Worm (Caenorhabditis elegans) whole organism, L1 larva: ENCODE results near the gene let-418.

ENCODE experiments used
- C16A3.4 ChIP-seq: fragments of 150-350 bp; optimal IDR thresholded peaks from 2 replicates; lab custom pipeline; 2014; ENCODE audit warnings: missing biosample characterization, missing genetic modification characterization
- F16B12.6 ChIP-seq: fragments of 150-350 bp; optimal IDR thresholded peaks from 2 replicates; lab custom pipeline; 2014; ENCODE audit warnings: missing biosample characterization, missing genetic modification characterization
- aha-1 ChIP-seq: fragments of 150-350 bp; optimal IDR thresholded peaks from 2 replicates; lab custom pipeline; 2014; ENCODE audit warnings: missing biosample characterization, missing genetic modification characterization
- ama-1 ChIP-seq: fragments of 150-350 bp; optimal IDR thresholded peaks from 2 replicates; lab custom pipeline; 2014
- blmp-1 ChIP-seq: fragments of 150-350 bp; optimal IDR thresholded peaks from 2 replicates; lab custom pipeline; 2014; ENCODE audit warnings: missing biosample characterization, missing genetic modification characterization
- ceh-63 ChIP-seq: fragments of 200-800 bp; sonication (Bioruptor generic); optimal IDR thresholded peaks from 2 replicates; lab custom pipeline; 2018; ENCODE audit warnings: mild to moderate bottlenecking, missing genetic modification characterization, missing compliant biosample characterization
- ceh-8 ChIP-seq: fragments of 200-800 bp; sonication (Bioruptor generic); optimal IDR thresholded peaks from 2 replicates; lab custom pipeline; 2018; ENCODE audit warnings: mild to moderate bottlenecking, missing genetic modification characterization, moderate library complexity, missing compliant biosample characterization
- ceh-82 ChIP-seq, 3 experiments: fragments of 150-350 bp in 1 of 3; sonication (generic microtip) in 2 of 3; optimal IDR thresholded peaks; 2 replicates each; lab custom pipeline; 2014 to 2017; ENCODE audit warnings: missing biosample characterization in 3 of 3, missing genetic modification characterization in 3 of 3
- ceh-90 ChIP-seq: sonication (generic microtip); optimal IDR thresholded peaks from 2 replicates; lab custom pipeline; 2016; ENCODE audit warnings: missing genetic modification characterization, missing compliant biosample characterization
- ces-1 ChIP-seq: fragments of 150-350 bp; optimal IDR thresholded peaks from 2 replicates; lab custom pipeline; 2014; ENCODE audit warnings: missing biosample characterization, missing genetic modification reagents, missing genetic modification characterization
- dpl-1 ChIP-seq, 3 experiments: fragments of 150-350 bp in 2 of 3; sonication (generic microtip) in 1 of 3; optimal IDR thresholded peaks; 2 replicates each; lab custom pipeline; 2014 to 2017; ENCODE audit warnings: missing biosample characterization in 3 of 3, missing genetic modification characterization in 3 of 3, missing genetic modification reagents in 3 of 3
- dsc-1 ChIP-seq: sonication (generic microtip); optimal IDR thresholded peaks from 2 replicates; lab custom pipeline; 2016; ENCODE audit warnings: mild to moderate bottlenecking, missing genetic modification characterization, missing compliant biosample characterization
- efl-3 ChIP-seq: fragments of 200-800 bp; sonication (Bioruptor generic); optimal IDR thresholded peaks from 2 replicates; lab custom pipeline; 2018; ENCODE audit warnings: mild to moderate bottlenecking, missing genetic modification characterization, missing compliant biosample characterization
- elt-2 ChIP-seq: sonication (generic microtip); optimal IDR thresholded peaks from 2 replicates; lab custom pipeline; 2016; ENCODE audit warnings: missing genetic modification characterization, mild to moderate bottlenecking, inconsistent platforms, missing compliant biosample characterization, missing genetic modification reagents
- elt-3 ChIP-seq, 6 experiments: fragments of 150-350 bp in 1 of 6; sonication (generic microtip); optimal IDR thresholded peaks; 2 replicates each; lab custom pipeline; 2017 to 2018; ENCODE audit warnings: missing biosample characterization in 6 of 6, missing genetic modification characterization in 6 of 6, inconsistent platforms in 1 of 6
- fkh-10 ChIP-seq: sonication (generic microtip); optimal IDR thresholded peaks from 2 replicates; lab custom pipeline; 2017; ENCODE audit warnings: missing biosample characterization, missing genetic modification reagents, missing genetic modification characterization
- fkh-4 ChIP-seq: sonication (generic microtip); optimal IDR thresholded peaks from 2 replicates; lab custom pipeline; 2016; ENCODE audit warnings: missing compliant biosample characterization, missing genetic modification characterization, borderline replicate concordance
- fkh-8 ChIP-seq: sonication (generic microtip); optimal IDR thresholded peaks from 2 replicates; lab custom pipeline; 2016; ENCODE audit warnings: mild to moderate bottlenecking, missing genetic modification characterization, missing compliant biosample characterization
- grh-1 ChIP-seq: fragments of 200-800 bp; sonication (Bioruptor generic); IDR thresholded peaks from 2 replicates; pipeline ENCODE4 v1.3.6; 2022; ENCODE audit warnings: missing genetic modification reagents, missing genetic modification characterization, missing compliant biosample characterization
- hlh-17 ChIP-seq: fragments of 200-800 bp; sonication (Bioruptor generic); optimal IDR thresholded peaks from 2 replicates; lab custom pipeline; 2018; ENCODE audit warnings: missing genetic modification characterization, mild to moderate bottlenecking, missing compliant biosample characterization, moderate library complexity, borderline replicate concordance
- hpl-2 ChIP-seq: fragments of 150-350 bp; optimal IDR thresholded peaks from 2 replicates; lab custom pipeline; 2014; ENCODE audit warnings: missing biosample characterization, missing genetic modification reagents, missing genetic modification characterization
- lin-35 ChIP-seq, 2 experiments: fragments of 150-350 bp; optimal IDR thresholded peaks; 2 replicates each; lab custom pipeline; 2014; ENCODE audit warnings: missing biosample characterization in 2 of 2, missing genetic modification characterization in 2 of 2, missing genetic modification reagents in 2 of 2
- lin-39 ChIP-seq: fragments of 150-350 bp; optimal IDR thresholded peaks from 2 replicates; lab custom pipeline; 2014; ENCODE audit warnings: missing biosample characterization, missing genetic modification reagents, missing genetic modification characterization
- lir-3 ChIP-seq: sonication (generic microtip); optimal IDR thresholded peaks from 2 replicates; lab custom pipeline; 2016; ENCODE audit warnings: mild to moderate bottlenecking, missing genetic modification characterization, moderate library complexity, missing compliant biosample characterization; ENCODE audit not compliant: poor library complexity
- lsy-2 ChIP-seq, 2 experiments: fragments of 150-350 bp; optimal IDR thresholded peaks; 2 replicates each; lab custom pipeline; 2014; ENCODE audit warnings: missing biosample characterization in 2 of 2, missing genetic modification characterization in 2 of 2
- mdl-1 ChIP-seq, 2 experiments: fragments of 150-350 bp; optimal IDR thresholded peaks; 2 replicates each; lab custom pipeline; 2014 to 2017; ENCODE audit warnings: missing biosample characterization in 2 of 2, missing genetic modification characterization in 2 of 2, inconsistent platforms in 1 of 2
- mef-2 ChIP-seq: fragments of 150-350 bp; optimal IDR thresholded peaks from 2 replicates; lab custom pipeline; 2014; ENCODE audit warnings: missing biosample characterization, missing genetic modification characterization
- mep-1 ChIP-seq: fragments of 150-350 bp; optimal IDR thresholded peaks from 2 replicates; lab custom pipeline; 2014; ENCODE audit warnings: missing biosample characterization, missing genetic modification characterization
- nhr-11 ChIP-seq: fragments of 150-350 bp; optimal IDR thresholded peaks from 2 replicates; lab custom pipeline; 2014; ENCODE audit warnings: missing biosample characterization, missing genetic modification characterization
- nhr-12 ChIP-seq: sonication (generic microtip); optimal IDR thresholded peaks from 2 replicates; lab custom pipeline; 2017; ENCODE audit warnings: missing biosample characterization, missing genetic modification characterization
- nhr-20 ChIP-seq: sonication (generic microtip); optimal IDR thresholded peaks from 2 replicates; lab custom pipeline; 2016; ENCODE audit warnings: mild to moderate bottlenecking, missing genetic modification characterization, missing compliant biosample characterization
- nhr-237 ChIP-seq: fragments of 150-350 bp; optimal IDR thresholded peaks from 2 replicates; lab custom pipeline; 2014; ENCODE audit warnings: missing biosample characterization, missing genetic modification characterization
- nhr-28 ChIP-seq: fragments of 150-350 bp; optimal IDR thresholded peaks from 2 replicates; lab custom pipeline; 2014; ENCODE audit warnings: missing biosample characterization, missing genetic modification characterization
- nhr-47 ChIP-seq: sonication (generic microtip); optimal IDR thresholded peaks from 2 replicates; lab custom pipeline; 2016; ENCODE audit warnings: mild to moderate bottlenecking, missing genetic modification characterization, moderate library complexity, missing compliant biosample characterization
- nhr-71 ChIP-seq: sonication (generic microtip); optimal IDR thresholded peaks from 2 replicates; lab custom pipeline; 2016; ENCODE audit warnings: mild to moderate bottlenecking, missing genetic modification characterization, moderate library complexity, missing compliant biosample characterization
- nhr-76 ChIP-seq: sonication (generic microtip); optimal IDR thresholded peaks from 2 replicates; lab custom pipeline; 2017; ENCODE audit warnings: missing biosample characterization, missing genetic modification characterization
- nhr-85 ChIP-seq: sonication (generic microtip); peaks from one replicate; lab custom pipeline; 2016; ENCODE audit warnings: missing genetic modification characterization, inconsistent platforms, missing compliant biosample characterization
- nhr-90 ChIP-seq: sonication (generic microtip); optimal IDR thresholded peaks from 2 replicates; lab custom pipeline; 2016; ENCODE audit warnings: mild to moderate bottlenecking, missing genetic modification characterization, missing compliant biosample characterization; ENCODE audit not compliant: poor library complexity
- pax-3 ChIP-seq: fragments of 200-800 bp; sonication (Bioruptor generic); optimal IDR thresholded peaks from 2 replicates; lab custom pipeline; 2018; ENCODE audit warnings: mild to moderate bottlenecking, missing genetic modification characterization, moderate library complexity, missing compliant biosample characterization
- pqm-1 ChIP-seq: sonication (generic microtip); optimal IDR thresholded peaks from 3 replicates; lab custom pipeline; 2017; ENCODE audit warnings: missing biosample characterization, missing genetic modification characterization
- rnt-1 ChIP-seq: sonication (generic microtip); optimal IDR thresholded peaks from 2 replicates; lab custom pipeline; 2016; ENCODE audit warnings: mild to moderate bottlenecking, missing genetic modification characterization, moderate library complexity, missing compliant biosample characterization
- skn-1 ChIP-seq: fragments of 150-350 bp; optimal IDR thresholded peaks from 2 replicates; lab custom pipeline; 2014; ENCODE audit warnings: missing biosample characterization, missing genetic modification characterization
- snu-23 ChIP-seq: sonication (generic microtip); optimal IDR thresholded peaks from 2 replicates; lab custom pipeline; 2016; ENCODE audit warnings: missing genetic modification characterization, missing compliant biosample characterization
- sox-4 ChIP-seq: sonication (generic microtip); optimal IDR thresholded peaks from 2 replicates; lab custom pipeline; 2016; ENCODE audit warnings: missing genetic modification characterization, missing compliant biosample characterization
- sptf-1 ChIP-seq: fragments of 150-350 bp; optimal IDR thresholded peaks from 2 replicates; lab custom pipeline; 2014; ENCODE audit warnings: missing biosample characterization, missing genetic modification characterization
- swsn-7 ChIP-seq: sonication (generic microtip); optimal IDR thresholded peaks from 2 replicates; lab custom pipeline; 2016; ENCODE audit warnings: missing genetic modification characterization, missing compliant biosample characterization
- unc-130 ChIP-seq: fragments of 150-350 bp; optimal IDR thresholded peaks from 2 replicates; lab custom pipeline; 2017; ENCODE audit warnings: missing biosample characterization, missing genetic modification characterization, inconsistent platforms
- unc-86 ChIP-seq: sonication (generic microtip); optimal IDR thresholded peaks from 2 replicates; lab custom pipeline; 2016; ENCODE audit warnings: missing genetic modification characterization, missing compliant biosample characterization
- unc-98 ChIP-seq: fragments of 200-800 bp; sonication (Bioruptor generic); IDR thresholded peaks from 2 replicates; pipeline ENCODE4 v1.3.6; 2022; ENCODE audit warnings: missing genetic modification characterization, missing compliant biosample characterization
- vab-15 ChIP-seq: sonication (generic microtip); optimal IDR thresholded peaks from 2 replicates; lab custom pipeline; 2017; ENCODE audit warnings: missing genotype, mild to moderate bottlenecking, missing genetic modification characterization, missing compliant biosample characterization
- xbp-1 ChIP-seq: sonication (generic microtip); optimal IDR thresholded peaks from 2 replicates; lab custom pipeline; 2016; ENCODE audit warnings: missing genetic modification characterization, missing compliant biosample characterization
- zip-4 ChIP-seq: fragments of 200-800 bp; sonication (Bioruptor generic); optimal IDR thresholded peaks from 2 replicates; lab custom pipeline; 2018; ENCODE audit warnings: mild to moderate bottlenecking, missing genetic modification characterization, moderate library complexity, missing compliant biosample characterization
- ztf-4 ChIP-seq: fragments of 150-350 bp; optimal IDR thresholded peaks from 2 replicates; lab custom pipeline; 2014; ENCODE audit warnings: missing biosample characterization, missing genetic modification characterization

let-418 gene

ce11 chrV:5845669-5846189 is 19.1 kb downstream of the let-418 start, which contains the start of gene F26F12.3:
TSS of gene F26F12.3 (minus strand) at chrV:5845719.
- TF ChIP-seq lsy-2 (tag; optimal IDR thresholded peaks at IDR 0.05; lab: Kevin White, UChicago) (peak; percentile 58 to 71), fkh-10 (GFP tag; lab: Kevin White, UChicago) (peak; percentile 76), lir-3 (tag; lab: Kevin White, UChicago) (peak; percentile 44), mef-2 (tag; lab: Kevin White, UChicago) (peak; percentile 49), rnt-1 (tag; lab: Kevin White, UChicago) (peak; percentile 52), nhr-12 (no peak), ceh-90 (tag; lab: Kevin White, UChicago) (no peak), unc-98 (GFP tag; lab: Robert Waterston, UW) (no peak), pqm-1 (tag; lab: Kevin White, UChicago) (no peak), ces-1 (GFP tag; lab: Kevin White, UChicago) (no peak), dpl-1 (GFP tag; optimal IDR thresholded peaks at IDR 0.05; lab: Kevin White, UChicago) (peak; percentile 3 to 31 (median 24)), nhr-71 (tag; lab: Kevin White, UChicago) (peak; percentile 88), ceh-8 (GFP tag; lab: Kevin White, UChicago) (no peak), nhr-28 (tag; lab: Kevin White, UChicago) (no peak), ztf-4 (no peak), pax-3 (tag; lab: Kevin White, UChicago) (peak; percentile 39), ama-1 (lab: Kevin White, UChicago) (no peak), xbp-1 (tag; lab: Kevin White, UChicago) (peak; percentile 46), C16A3.4 (tag; lab: Kevin White, UChicago) (peak; percentile 43), blmp-1 (peak; percentile 66), hlh-17 (GFP tag; lab: Kevin White, UChicago) (no peak), nhr-47 (tag; lab: Kevin White, UChicago) (peak; percentile 68), grh-1 (GFP tag; lab: Robert Waterston, UW) (no peak), nhr-237 (tag; lab: Kevin White, UChicago) (peak; percentile 6), hpl-2 (GFP tag; lab: Kevin White, UChicago) (no peak), zip-4 (peak; percentile 3), lin-39 (tag; lab: Kevin White, UChicago) (no peak), vab-15 (tag; lab: Kevin White, UChicago) (no peak), sptf-1 (tag; lab: Kevin White, UChicago) (no peak), nhr-90 (tag; lab: Kevin White, UChicago) (peak; percentile 20), mdl-1 (tag; optimal IDR thresholded peaks at IDR 0.05; lab: Kevin White, UChicago) (peak in 1 of 2 experiments; percentile 85), sox-4 (peak; percentile 15), swsn-7 (tag; lab: Kevin White, UChicago) (peak; percentile 71), fkh-8 (tag; lab: Kevin White, UChicago) (peak; percentile 76), elt-2 (peak; percentile 70), skn-1 (tag; lab: Kevin White, UChicago) (peak; percentile 41), fkh-4 (no peak), nhr-11 (tag; lab: Kevin White, UChicago) (no peak), unc-130 (tag; lab: Kevin White, UChicago) (peak; percentile 50), F16B12.6 (peak; percentile 5), ceh-82 (tag; optimal IDR thresholded peaks at IDR 0.05; lab: Kevin White, UChicago) (peak; percentile 0 to 30 (median 27)), unc-86 (tag; lab: Kevin White, UChicago) (peak; percentile 32), dsc-1 (peak; percentile 54), nhr-85 (tag; lab: Kevin White, UChicago) (peak; percentile 70), mep-1 (tag; lab: Kevin White, UChicago) (no peak), elt-3 (tag; optimal IDR thresholded peaks at IDR 0.05; lab: Kevin White, UChicago) (no peak), nhr-76 (no peak), snu-23 (GFP tag; lab: Kevin White, UChicago) (peak; percentile 81), ceh-63 (GFP tag; lab: Kevin White, UChicago) (no peak), lin-35 (GFP tag; optimal IDR thresholded peaks at IDR 0.05; lab: Kevin White, UChicago) (peak; percentile 53 to 59), nhr-20 (tag; lab: Kevin White, UChicago) (peak; percentile 79), efl-3 (GFP tag; lab: Kevin White, UChicago) (no peak), aha-1 (no peak)
